Worm (Caenorhabditis elegans): ENCODE measurements around the gene F28B4.1.

The F28B4.1 gene

ce11 chrX:3199249-3199648, 5.6 kb upstream of the F28B4.1 start, which contains the start of gene fax-1:
TSS of gene fax-1 (minus strand) at chrX:3199349.
- TF ChIP-seq B0336.3 (GFP tag; IDR thresholded peaks at IDR 0.05) (no peak), aptf-3 (GFP tag; IDR thresholded peaks at IDR 0.05) (no peak), Y56A3A.18 (GFP tag; IDR thresholded peaks at IDR 0.05) (no peak), ztf-25 (GFP tag; IDR thresholded peaks at IDR 0.05) (no peak), zfh-2 (GFP tag; conservative IDR thresholded peaks at IDR 0.05) (0 out of 2 replicates have a peak, but pooled peaks have one; percentile 8)

- TF ChIP-seq akir-1 (GFP tag; optimal IDR thresholded peaks at IDR 0.05), result no peak
- TF ChIP-seq chd-7 (tag; optimal IDR thresholded peaks at IDR 0.05), result no peak
- no peak for TF ChIP-seq T26A5.8 (tag; optimal IDR thresholded peaks at IDR 0.05)
- no peak for TF ChIP-seq attf-3 (GFP tag; conservative IDR thresholded peaks at IDR 0.05)
- TF ChIP-seq ZK185.1 (tag; optimal IDR thresholded peaks at IDR 0.05; ENCODE audit: poor library complexity, severe bottlenecking), result no peak
- TF ChIP-seq hmg-20 (GFP tag; IDR thresholded peaks at IDR 0.05), result no peak
- TF ChIP-seq aptf-2 (GFP tag; conservative IDR thresholded peaks at IDR 0.05), result no peak
- TF ChIP-seq pbrm-1 (GFP tag; IDR thresholded peaks at IDR 0.05), result no peak
- no peak for TF ChIP-seq tlf-1 (GFP tag; optimal IDR thresholded peaks at IDR 0.05)
- TF ChIP-seq F39B2.1 (GFP tag; IDR thresholded peaks at IDR 0.05), result no peak
- TF ChIP-seq cebp-2 (GFP tag; IDR thresholded peaks at IDR 0.05), result no peak
- TF ChIP-seq F10E7.11 (tag; optimal IDR thresholded peaks at IDR 0.05), result no peak
- no peak for TF ChIP-seq F33H1.4 (GFP tag; IDR thresholded peaks at IDR 0.05)
- TF ChIP-seq B0336.3 (GFP tag; IDR thresholded peaks at IDR 0.05), result no peak
- TF ChIP-seq ets-4 (GFP tag; optimal IDR thresholded peaks at IDR 0.05), result no peak
- TF ChIP-seq dox-1 (GFP tag; IDR thresholded peaks at IDR 0.05), result no peak
These were observed 2.5 kb upstream of the F28B4.1 start for ce11 chrX:3202350-3202749.

ce11 chrX:3209523-3209922, 4.6 kb downstream of the F28B4.1 start, which contains the start of gene F28B4.4:
TSS of gene F28B4.4 (minus strand) at chrX:3209623.
- TF ChIP-seq F52B5.7 (tag; optimal IDR thresholded peaks at IDR 0.05) (no peak), let-607 (tag; optimal IDR thresholded peaks at IDR 0.05) (no peak), lir-1 (GFP tag; conservative IDR thresholded peaks at IDR 0.05) (no peak), F57C9.4 (tag; optimal IDR thresholded peaks at IDR 0.05) (no peak), nfyb-1 (GFP tag; IDR thresholded peaks at IDR 0.05) (no peak), let-526 (GFP tag; IDR thresholded peaks at IDR 0.05) (no peak), F55B11.4 (tag; optimal IDR thresholded peaks at IDR 0.05; ENCODE audit: borderline replicate concordance, insufficient read depth) (no peak), dox-1 (GFP tag; IDR thresholded peaks at IDR 0.05) (no peak), ceh-58 (GFP tag; IDR thresholded peaks at IDR 0.05) (no peak), ama-1 (optimal IDR thresholded peaks at IDR 0.05) (no peak), ama-1 (GFP tag; optimal IDR thresholded peaks at IDR 0.05) (no peak), die-1 (tag; optimal IDR thresholded peaks at IDR 0.05) (no peak), K11D2.4 (GFP tag; IDR thresholded peaks at IDR 0.05) (no peak), nhr-80 (tag; optimal IDR thresholded peaks at IDR 0.05) (no peak), somi-1 (GFP tag; optimal IDR thresholded peaks at IDR 0.05) (no peak), F49E8.2 (tag; optimal IDR thresholded peaks at IDR 0.05; ENCODE audit: insufficient read depth) (no peak), hrde-1 (tag; optimal IDR thresholded peaks at IDR 0.05; ENCODE audit: borderline replicate concordance) (no peak), B0035.1 (tag; optimal IDR thresholded peaks at IDR 0.05) (no peak), egl-18 (GFP tag; IDR thresholded peaks at IDR 0.05) (no peak), ztf-28 (GFP tag; IDR thresholded peaks at IDR 0.05) (no peak), unc-130 (GFP tag; optimal IDR thresholded peaks at IDR 0.05) (no peak)

Measured in whole organism, young adult.